Fruit fly (Drosophila melanogaster) whole organism, embryonic: ENCODE results near the gene CG3652.

Source experiments
- Ada2b ChIP-seq: fragments of 200-800 bp; sonication (Bioruptor generic); IDR thresholded peaks from 2 replicates; pipeline ENCODE4 v1.3.6; 2022; ENCODE audit warnings: missing biosample characterization, missing genetic modification characterization
- Atf3 ChIP-seq: fragments of 200-800 bp; sonication (Bioruptor generic); optimal IDR thresholded peaks from 3 replicates; lab custom pipeline; 2016; ENCODE audit warnings: missing biosample characterization, missing genetic modification characterization
- Awh ChIP-seq: fragments of 200-800 bp; sonication (Bioruptor generic); IDR thresholded peaks from 2 replicates; pipeline ENCODE4, ENCODE4 v1.3.6; 2022; ENCODE audit warnings: missing biosample characterization, missing genetic modification characterization
- BEAF-32 ChIP-seq: fragments of 200-800 bp; sonication (Bioruptor generic); optimal IDR thresholded peaks from 3 replicates; lab custom pipeline; 2017; ENCODE audit warnings: missing biosample characterization, missing genetic modification characterization, mild to moderate bottlenecking, moderate library complexity, missing genetic modification reagents
- Bteb2 ChIP-seq: fragments of 200-800 bp; sonication (Bioruptor generic); optimal IDR thresholded peaks from 2 replicates; lab custom pipeline; 2016; ENCODE audit warnings: missing biosample characterization, missing genetic modification characterization
- CG10209 ChIP-seq: fragments of 200-800 bp; sonication (Bioruptor generic); optimal IDR thresholded peaks from 3 replicates; lab custom pipeline; 2017; ENCODE audit warnings: missing biosample characterization, mild to moderate bottlenecking, missing genetic modification characterization, missing genetic modification reagents
- CG10366 ChIP-seq: fragments of 200-800 bp; sonication (Bioruptor generic); IDR thresholded peaks from 2 replicates; pipeline ENCODE4 v1.3.6; 2022; ENCODE audit warnings: missing biosample characterization, missing genetic modification characterization
- CG10654 ChIP-seq: fragments of 200-800 bp; sonication (Bioruptor generic); optimal IDR thresholded peaks from 2 replicates; lab custom pipeline; 2016; ENCODE audit warnings: missing biosample characterization, missing genetic modification characterization
- CG12942 ChIP-seq: fragments of 200-800 bp; sonication (Bioruptor generic); optimal IDR thresholded peaks from 3 replicates; lab custom pipeline; 2016; ENCODE audit warnings: missing biosample characterization, missing genetic modification characterization
- CG14050 ChIP-seq: fragments of 200-800 bp; sonication (Bioruptor generic); IDR thresholded peaks from 3 replicates; pipeline ENCODE4 v1.3.6; 2022; ENCODE audit warnings: missing biosample characterization, missing genetic modification characterization
- CG14965 ChIP-seq: fragments of 200-800 bp; sonication (Bioruptor generic); optimal IDR thresholded peaks from 2 replicates; lab custom pipeline; 2016; ENCODE audit warnings: missing biosample characterization, missing genetic modification characterization, borderline replicate concordance
- CG1603 ChIP-seq: fragments of 200-800 bp; sonication (Bioruptor generic); optimal IDR thresholded peaks from 2 replicates; lab custom pipeline; 2019; ENCODE audit warnings: missing biosample characterization, mild to moderate bottlenecking, missing genetic modification characterization, moderate library complexity
- CG17829 ChIP-seq: fragments of 200-800 bp; optimal IDR thresholded peaks from 2 replicates; lab custom pipeline; 2019; ENCODE audit warnings: missing biosample characterization, mild to moderate bottlenecking, missing genetic modification characterization, moderate library complexity
- CG18764 ChIP-seq: fragments of 200-800 bp; sonication (Bioruptor generic); optimal IDR thresholded peaks from 3 replicates; lab custom pipeline; 2016; ENCODE audit warnings: missing biosample characterization, missing genetic modification characterization
- CG2129 ChIP-seq: fragments of 200-800 bp; sonication (Bioruptor generic); IDR thresholded peaks from 2 replicates; pipeline ENCODE4 v1.3.6; 2022; ENCODE audit warnings: missing biosample characterization, missing genetic modification characterization; ENCODE audit not compliant: partially characterized antibody
- CG2889 ChIP-seq: fragments of 200-800 bp; sonication (Bioruptor generic); IDR thresholded peaks from 3 replicates; pipeline ENCODE4 v1.3.6; 2022; ENCODE audit warnings: missing biosample characterization, missing genetic modification characterization
- CG4730 ChIP-seq: fragments of 200-800 bp; sonication (Bioruptor generic); IDR thresholded peaks from 2 replicates; pipeline ENCODE4 v1.3.6; 2022; ENCODE audit warnings: missing biosample characterization, missing genetic modification characterization
- CG6654 ChIP-seq: fragments of 200-800 bp; sonication (Bioruptor generic); optimal IDR thresholded peaks from 2 replicates; lab custom pipeline; 2017; ENCODE audit warnings: missing biosample characterization, mild to moderate bottlenecking, missing genetic modification characterization
- CG7357 ChIP-seq: fragments of 200-800 bp; sonication (Bioruptor generic); IDR thresholded peaks from 3 replicates; pipeline ENCODE4 v1.3.6; 2022; ENCODE audit warnings: missing biosample characterization, missing genetic modification characterization
- CG7745 ChIP-seq: fragments of 200-800 bp; sonication (Bioruptor generic); optimal IDR thresholded peaks from 2 replicates; lab custom pipeline; 2018; ENCODE audit warnings: missing biosample characterization, mild to moderate bottlenecking, missing genetic modification characterization, moderate library complexity
- CG7786 ChIP-seq: fragments of 200-800 bp; sonication (Bioruptor generic); optimal IDR thresholded peaks from 2 replicates; lab custom pipeline; 2016; ENCODE audit warnings: missing biosample characterization, missing genetic modification characterization
- CG8281 ChIP-seq: fragments of 200-800 bp; sonication (Bioruptor generic); optimal IDR thresholded peaks from 2 replicates; lab custom pipeline; 2018; ENCODE audit warnings: missing biosample characterization, mild to moderate bottlenecking, missing genetic modification characterization, moderate library complexity
- CG8765 ChIP-seq: fragments of 200-800 bp; sonication (Bioruptor generic); IDR thresholded peaks from 2 replicates; pipeline ENCODE4 v1.3.6; 2022; ENCODE audit warnings: missing biosample characterization, missing genetic modification characterization
- CG8924 ChIP-seq: fragments of 200-800 bp; optimal IDR thresholded peaks from 3 replicates; lab custom pipeline; 2019; ENCODE audit warnings: missing biosample characterization, mild to moderate bottlenecking, missing genetic modification characterization, moderate library complexity
- CG9215 ChIP-seq: fragments of 200-800 bp; sonication (Bioruptor generic); IDR thresholded peaks from 2 replicates; pipeline ENCODE4 v1.3.6; 2022; ENCODE audit warnings: missing biosample characterization, missing genetic modification characterization
- CG9727 ChIP-seq: fragments of 200-800 bp; sonication (Bioruptor generic); optimal IDR thresholded peaks from 3 replicates; lab custom pipeline; 2017; ENCODE audit warnings: missing biosample characterization, mild to moderate bottlenecking, missing genetic modification characterization
- Deaf1 ChIP-seq: fragments of 200-800 bp; optimal IDR thresholded peaks from 3 replicates; lab custom pipeline; 2019; ENCODE audit warnings: missing biosample characterization, mild to moderate bottlenecking, missing genetic modification characterization, moderate library complexity
- Elba2 ChIP-seq: fragments of 200-800 bp; sonication (Bioruptor generic); optimal IDR thresholded peaks from 3 replicates; lab custom pipeline; 2016; ENCODE audit warnings: missing biosample characterization, missing genetic modification characterization
- HLH4C ChIP-seq: fragments of 200-800 bp; sonication (Bioruptor generic); IDR thresholded peaks from 3 replicates; pipeline ENCODE4 v1.3.6; 2022; ENCODE audit warnings: missing biosample characterization, missing genetic modification characterization; ENCODE audit not compliant: partially characterized antibody
- Hand ChIP-seq: fragments of 200-800 bp; sonication (Bioruptor generic); optimal IDR thresholded peaks from 2 replicates; lab custom pipeline; 2017; ENCODE audit warnings: mild to moderate bottlenecking, missing biosample characterization, missing genetic modification reagents, missing genetic modification characterization
- HmgD ChIP-seq: fragments of 200-800 bp; sonication (Bioruptor generic); optimal IDR thresholded peaks from 3 replicates; lab custom pipeline; 2016; ENCODE audit warnings: missing biosample characterization, missing genetic modification characterization
- Kr ChIP-seq: fragments of 200-800 bp; sonication (Bioruptor generic); optimal IDR thresholded peaks from 2 replicates; lab custom pipeline; 2017; ENCODE audit warnings: missing biosample characterization, mild to moderate bottlenecking, missing genetic modification characterization
- Rfx ChIP-seq: fragments of 200-800 bp; sonication (Bioruptor generic); IDR thresholded peaks from 2 replicates; pipeline ENCODE4 v1.3.6; 2022; ENCODE audit warnings: missing biosample characterization, missing genetic modification characterization
- Sry-β ChIP-seq: fragments of 200-800 bp; sonication (Bioruptor generic); optimal IDR thresholded peaks from 2 replicates; lab custom pipeline; 2018; ENCODE audit warnings: missing biosample characterization, mild to moderate bottlenecking, missing genetic modification characterization, moderate library complexity
- Xrp1 ChIP-seq: fragments of 200-800 bp; sonication (Bioruptor generic); IDR thresholded peaks from 2 replicates; pipeline ENCODE4 v1.3.6; 2022; ENCODE audit warnings: missing biosample characterization, missing genetic modification characterization
- ab ChIP-seq: fragments of 200-800 bp; sonication (Bioruptor generic); optimal IDR thresholded peaks from 2 replicates; lab custom pipeline; 2016; ENCODE audit warnings: missing biosample characterization, missing genetic modification characterization
- ash1 ChIP-seq: fragments of 200-800 bp; sonication (Bioruptor generic); optimal IDR thresholded peaks from 2 replicates; lab custom pipeline; 2018; ENCODE audit warnings: missing biosample characterization, mild to moderate bottlenecking, missing genetic modification characterization
- bcd ChIP-seq: fragments of 200-800 bp; sonication (Bioruptor generic); optimal IDR thresholded peaks from 2 replicates; lab custom pipeline; 2017; ENCODE audit warnings: missing biosample characterization, mild to moderate bottlenecking, missing genetic modification characterization
- chif ChIP-seq, 2 experiments: fragments of 200-800 bp; sonication (Bioruptor generic); optimal IDR thresholded peaks; 3 replicates each; lab custom pipeline; 2016; ENCODE audit warnings: missing biosample characterization in 2 of 2, missing genetic modification characterization in 2 of 2
- chm ChIP-seq: fragments of 200-800 bp; sonication (Bioruptor generic); IDR thresholded peaks from 2 replicates; pipeline ENCODE4 v1.3.6; 2022; ENCODE audit warnings: missing biosample characterization, missing genetic modification characterization
- dmrt11E ChIP-seq: fragments of 200-800 bp; sonication (Bioruptor generic); optimal IDR thresholded peaks from 3 replicates; lab custom pipeline; 2018; ENCODE audit warnings: missing biosample characterization, mild to moderate bottlenecking, missing genetic modification characterization, moderate library complexity
- dmrt99B ChIP-seq: fragments of 200-800 bp; sonication (Bioruptor generic); optimal IDR thresholded peaks from 2 replicates; lab custom pipeline; 2018; ENCODE audit warnings: missing biosample characterization, mild to moderate bottlenecking, missing genetic modification characterization, moderate library complexity
- esg ChIP-seq: fragments of 200-800 bp; sonication (Bioruptor generic); conservative IDR thresholded peaks from 2 replicates; pipeline ENCODE4 v1.3.6; 2022; ENCODE audit warnings: missing biosample characterization, missing genetic modification characterization
- fd102C ChIP-seq: fragments of 200-800 bp; sonication (Bioruptor generic); optimal IDR thresholded peaks from 2 replicates; lab custom pipeline; 2018; ENCODE audit warnings: missing biosample characterization, mild to moderate bottlenecking, missing genetic modification characterization, moderate library complexity
- fu2 ChIP-seq: fragments of 200-800 bp; sonication (Bioruptor generic); optimal IDR thresholded peaks from 2 replicates; lab custom pipeline; 2016; ENCODE audit warnings: missing biosample characterization, missing genetic modification characterization
- her ChIP-seq: fragments of 200-800 bp; sonication (Bioruptor generic); optimal IDR thresholded peaks from 2 replicates; lab custom pipeline; 2016; ENCODE audit warnings: missing biosample characterization, missing genetic modification characterization
- kni ChIP-seq: fragments of 200-800 bp; sonication (Bioruptor generic); optimal IDR thresholded peaks from 3 replicates; lab custom pipeline; 2017; ENCODE audit warnings: mild to moderate bottlenecking, missing biosample characterization, missing genetic modification reagents, missing genetic modification characterization
- mirr ChIP-seq: fragments of 200-800 bp; sonication (Bioruptor generic); optimal IDR thresholded peaks from 3 replicates; lab custom pipeline; 2018; ENCODE audit warnings: missing biosample characterization, mild to moderate bottlenecking, missing genetic modification characterization
- row ChIP-seq: fragments of 200-800 bp; sonication (Bioruptor generic); IDR thresholded peaks from 3 replicates; pipeline ENCODE4 v1.3.6; 2022; ENCODE audit warnings: missing biosample characterization, missing genetic modification characterization
- ssp ChIP-seq: fragments of 200-800 bp; sonication (Bioruptor generic); IDR thresholded peaks from 2 replicates; pipeline ENCODE4 v1.3.6; 2022; ENCODE audit warnings: missing biosample characterization, missing genetic modification characterization

CG3652 gene

dm6 chr2L:4371516-4372136 is 22.1 kb downstream of the CG3652 start (continued):
- TF ChIP-seq fu2 (GFP tag; lab: Kevin White, UChicago) = no peak
- TF ChIP-seq CG8765 (GFP tag; lab: Robert Waterston, UW) = peak; percentile 47; the same call in 1 of the 2 replicates
- TF ChIP-seq dmrt99B (tag; lab: Kevin White, UChicago) = peak; percentile 75
- no peak for TF ChIP-seq CG9215 (GFP tag; lab: Robert Waterston, UW)
- TF ChIP-seq dmrt11E = peak; percentile 93
- TF ChIP-seq CG4730 (GFP tag; lab: Robert Waterston, UW) = no peak
- TF ChIP-seq Xrp1 = peak; percentile 64
- TF ChIP-seq her = no peak
- no peak for TF ChIP-seq CG14965 (GFP tag; lab: Kevin White, UChicago)
- peak in 1 of 2 experiments; percentile 20 for TF ChIP-seq chif (GFP tag; optimal IDR thresholded peaks at IDR 0.05; lab: Kevin White, UChicago)
- no peak for TF ChIP-seq CG2129
- peak; percentile 40 for TF ChIP-seq Sry-β (GFP tag; lab: Kevin White, UChicago)
- peak; percentile 11; the same call in 1 of the 2 replicates for TF ChIP-seq CG10366 (GFP tag; lab: Robert Waterston, UW)
- TF ChIP-seq chm (GFP tag; lab: Robert Waterston, UW) = peak; percentile 81
- TF ChIP-seq CG7786 (GFP tag; lab: Kevin White, UChicago) = no peak
- TF ChIP-seq CG14050 (GFP tag; lab: Robert Waterston, UW) = no peak
- TF ChIP-seq Bteb2 (GFP tag; lab: Kevin White, UChicago) = no peak
- TF ChIP-seq CG18764 (GFP tag; lab: Kevin White, UChicago) = peak; percentile 33
- peak; percentile 1 for TF ChIP-seq CG1603 (tag; lab: Kevin White, UChicago)
- TF ChIP-seq Elba2 (GFP tag; lab: Kevin White, UChicago) = peak; percentile 60
- TF ChIP-seq ab = no peak
- TF ChIP-seq CG6654 (GFP tag; lab: Kevin White, UChicago) = no peak
- peak; percentile 24 for TF ChIP-seq CG10654
- TF ChIP-seq Hand (GFP tag; lab: Kevin White, UChicago) = no peak
- peak; percentile 85 for TF ChIP-seq CG9727 (GFP tag; lab: Kevin White, UChicago)
- peak; percentile 80 for TF ChIP-seq Kr (GFP tag; lab: Kevin White, UChicago)
- TF ChIP-seq bcd (GFP tag; lab: Kevin White, UChicago) = peak; percentile 35
- TF ChIP-seq BEAF-32 (GFP tag; lab: Kevin White, UChicago) = no peak
- peak; percentile 44 for TF ChIP-seq ash1
- TF ChIP-seq Awh (GFP tag; lab: Robert Waterston, UW) = peak; percentile 33; the same call in 1 of the 2 replicates
- TF ChIP-seq CG12942 (GFP tag; lab: Kevin White, UChicago) = peak; percentile 29
- peak; percentile 42 for TF ChIP-seq CG7745 (tag; lab: Kevin White, UChicago)
- peak; percentile 5 for TF ChIP-seq mirr (GFP tag; lab: Kevin White, UChicago)
- TF ChIP-seq esg (GFP tag; lab: Robert Waterston, UW) = 0 out of 2 replicates have a peak, but pooled peaks have one; percentile 22
- TF ChIP-seq Atf3 (GFP tag; lab: Kevin White, UChicago) = peak; percentile 2
- no peak for TF ChIP-seq ssp (GFP tag; lab: Robert Waterston, UW)
- peak; percentile 46 for TF ChIP-seq Deaf1 (tag; lab: Kevin White, UChicago)
- TF ChIP-seq HmgD (GFP tag; lab: Kevin White, UChicago) = peak; percentile 33
- TF ChIP-seq HLH4C = peak; percentile 25; the same call in 1 of the 3 replicates
- TF ChIP-seq CG8281 (tag; lab: Kevin White, UChicago) = peak; percentile 4
- TF ChIP-seq Ada2b (GFP tag; lab: Robert Waterston, UW) = no peak
- TF ChIP-seq CG7357 (GFP tag; lab: Robert Waterston, UW) = 0 out of 3 replicates have a peak, but pooled peaks have one; percentile 15
- TF ChIP-seq fd102C (GFP tag; lab: Kevin White, UChicago) = peak; percentile 39
- peak; percentile 77 for TF ChIP-seq CG8924
- peak; percentile 89 for TF ChIP-seq CG17829 (tag; lab: Kevin White, UChicago)
- peak; percentile 90 for TF ChIP-seq kni (GFP tag; lab: Kevin White, UChicago)
- peak; percentile 84 for TF ChIP-seq row (GFP tag; lab: Robert Waterston, UW)
- TF ChIP-seq CG10209 (GFP tag; lab: Kevin White, UChicago) = peak; percentile 68
- no peak for TF ChIP-seq CG2889 (GFP tag; lab: Robert Waterston, UW)
- no peak for TF ChIP-seq Rfx (GFP tag; lab: Robert Waterston, UW)
